Fruit fly (Drosophila melanogaster): ENCODE data around the gene Gsc.
A peak's percentile ranks its signal among the peaks of the same experiment; 100 is the strongest.

Gene Gsc

dm6 chr2L:544444-545179, 49.9 kb downstream of the Gsc start, which contains the start of the genes Spp and nAChRbeta3:
Gene Spp, minus strand, starts transcription at chr2L:544653.
Gene nAChRbeta3, plus strand, starts transcription at chr2L:545129.
- TF ChIP-seq bab1 (GFP tag; optimal IDR thresholded peaks at IDR 0.05) (no peak), Mnt (GFP tag; optimal IDR thresholded peaks at IDR 0.05) (peak; percentile 34)

- TF ChIP-seq CG5204 (GFP tag; optimal IDR thresholded peaks at IDR 0.05): no peak
Measured at dm6 chr2L:543799-544198, 50.7 kb downstream of the Gsc start.

dm6 chr2L:542338-542967, 52.0 kb downstream of the Gsc start, which contains the start of gene lwr:
Gene lwr, minus strand, starts transcription at chr2L:542580.
- TF ChIP-seq CG5204 (GFP tag; optimal IDR thresholded peaks at IDR 0.05): no peak
- TF ChIP-seq pad (GFP tag; optimal IDR thresholded peaks at IDR 0.05): peak; percentile 31
- peak; percentile 33 for TF ChIP-seq bab1 (GFP tag; optimal IDR thresholded peaks at IDR 0.05)
- peak; percentile 22 for TF ChIP-seq Crg-1 (GFP tag; optimal IDR thresholded peaks at IDR 0.05)
- no peak for TF ChIP-seq cic (GFP tag; optimal IDR thresholded peaks at IDR 0.05)
- peak; percentile 34 for TF ChIP-seq Mnt (GFP tag; optimal IDR thresholded peaks at IDR 0.05)

- TF ChIP-seq Hr96 (GFP tag; optimal IDR thresholded peaks at IDR 0.05) (no peak), bab1 (GFP tag; optimal IDR thresholded peaks at IDR 0.05) (peak; percentile 69), CG11617 (GFP tag; optimal IDR thresholded peaks at IDR 0.05) (no peak), CG33017 (tag; optimal IDR thresholded peaks at IDR 0.05) (no peak), cnc (optimal IDR thresholded peaks at IDR 0.05) (no peak), pad (GFP tag; optimal IDR thresholded peaks at IDR 0.05) (no peak), CG7101 (tag; optimal IDR thresholded peaks at IDR 0.05) (no peak), CG14711 (tag; optimal IDR thresholded peaks at IDR 0.05) (no peak), tj (GFP tag; optimal IDR thresholded peaks at IDR 0.05) (peak; percentile 79), CG5204 (GFP tag; optimal IDR thresholded peaks at IDR 0.05) (no peak), CG7045 (GFP tag; optimal IDR thresholded peaks at IDR 0.05) (no peak), Clk (GFP tag; optimal IDR thresholded peaks at IDR 0.05) (no peak), toe (GFP tag; optimal IDR thresholded peaks at IDR 0.05) (no peak), Mnt (GFP tag; optimal IDR thresholded peaks at IDR 0.05) (peak; percentile 27), CG12768 (GFP tag; optimal IDR thresholded peaks at IDR 0.05) (no peak), CG1620 (GFP tag; optimal IDR thresholded peaks at IDR 0.05) (no peak), kay (GFP tag; ENCODE audit: borderline replicate concordance) (no peak), ovo (GFP tag; optimal IDR thresholded peaks at IDR 0.05) (peak; percentile 97), Crg-1 (GFP tag; optimal IDR thresholded peaks at IDR 0.05) (no peak), cic (GFP tag; optimal IDR thresholded peaks at IDR 0.05) (no peak)
Measured at dm6 chr2L:540572-541210, 53.8 kb downstream of the Gsc start.

- TF ChIP-seq CG7045 (GFP tag; optimal IDR thresholded peaks at IDR 0.05) (no peak), tj (GFP tag; optimal IDR thresholded peaks at IDR 0.05) (no peak), CG12768 (GFP tag; optimal IDR thresholded peaks at IDR 0.05) (no peak), ovo (GFP tag; optimal IDR thresholded peaks at IDR 0.05) (no peak), CG11617 (GFP tag; optimal IDR thresholded peaks at IDR 0.05) (no peak), CG33017 (tag; optimal IDR thresholded peaks at IDR 0.05) (no peak), CG5204 (GFP tag; optimal IDR thresholded peaks at IDR 0.05) (no peak), bab1 (GFP tag; optimal IDR thresholded peaks at IDR 0.05) (no peak), Clk (GFP tag; optimal IDR thresholded peaks at IDR 0.05) (no peak), CG14711 (tag; optimal IDR thresholded peaks at IDR 0.05) (no peak), pad (GFP tag; optimal IDR thresholded peaks at IDR 0.05) (no peak), Crg-1 (GFP tag; optimal IDR thresholded peaks at IDR 0.05) (no peak), kay (GFP tag; ENCODE audit: borderline replicate concordance) (no peak), cic (GFP tag; optimal IDR thresholded peaks at IDR 0.05) (no peak), toe (GFP tag; optimal IDR thresholded peaks at IDR 0.05) (no peak)
Measured at dm6 chr2L:533734-534133, 60.8 kb downstream of the Gsc start.
